Worm (Caenorhabditis elegans) whole organism, L2 larva: ENCODE results near the gene M03D4.4.

ENCODE experiments used
- C34F6.9 ChIP-seq: fragments of 150-350 bp; optimal IDR thresholded peaks from 2 replicates; lab custom pipeline; 2014; ENCODE audit warnings: missing biosample characterization, missing genetic modification characterization
- F13H6.1 ChIP-seq: sonication (generic microtip); optimal IDR thresholded peaks from 2 replicates; lab custom pipeline; 2016; ENCODE audit warnings: missing genetic modification characterization, missing compliant biosample characterization
- ZK546.5 ChIP-seq: sonication (generic microtip); optimal IDR thresholded peaks from 2 replicates; lab custom pipeline; 2017; ENCODE audit warnings: missing biosample characterization, missing genetic modification characterization
- aly-2 ChIP-seq: fragments of 150-350 bp; optimal IDR thresholded peaks from 2 replicates; lab custom pipeline; 2014; ENCODE audit warnings: missing biosample characterization, missing genetic modification characterization
- blmp-1 ChIP-seq: sonication (generic microtip); optimal IDR thresholded peaks from 2 replicates; lab custom pipeline; 2017; ENCODE audit warnings: missing genetic modification characterization, mild to moderate bottlenecking, missing compliant biosample characterization, antibody characterized with exemption, moderate library complexity; ENCODE audit not compliant: insufficient read depth
- ceh-16 ChIP-seq: fragments of 150-350 bp; optimal IDR thresholded peaks from 2 replicates; lab custom pipeline; 2014; ENCODE audit warnings: missing biosample characterization, missing genetic modification characterization
- ceh-82 ChIP-seq: fragments of 150-350 bp; optimal IDR thresholded peaks from 2 replicates; lab custom pipeline; 2014; ENCODE audit warnings: missing biosample characterization, missing genetic modification characterization
- dmd-4 ChIP-seq: sonication (generic microtip); optimal IDR thresholded peaks from 2 replicates; lab custom pipeline; 2017; ENCODE audit warnings: missing biosample characterization, missing genetic modification characterization
- egl-27 ChIP-seq: sonication (generic microtip); optimal IDR thresholded peaks from 3 replicates; lab custom pipeline; 2017; ENCODE audit warnings: missing biosample characterization, missing genetic modification reagents, missing genetic modification characterization
- elt-1 ChIP-seq: fragments of 150-350 bp; optimal IDR thresholded peaks from 2 replicates; lab custom pipeline; 2014; ENCODE audit warnings: missing biosample characterization, missing genetic modification characterization
- elt-3 ChIP-seq: sonication (generic microtip); optimal IDR thresholded peaks from 2 replicates; lab custom pipeline; 2017; ENCODE audit warnings: missing biosample characterization, missing genetic modification characterization
- gmeb-1 ChIP-seq: fragments of 150-350 bp; optimal IDR thresholded peaks from 2 replicates; lab custom pipeline; 2014; ENCODE audit warnings: missing biosample characterization, missing genetic modification characterization
- lin-11 ChIP-seq: fragments of 150-350 bp; sonication (generic microtip); optimal IDR thresholded peaks from 2 replicates; lab custom pipeline; 2014; ENCODE audit warnings: missing biosample characterization, missing genetic modification characterization, inconsistent platforms, mixed read lengths
- lin-13 ChIP-seq: fragments of 150-350 bp; optimal IDR thresholded peaks from 2 replicates; lab custom pipeline; 2014; ENCODE audit warnings: missing biosample characterization, missing genetic modification reagents, missing genetic modification characterization
- lin-39 ChIP-seq: fragments of 150-350 bp; optimal IDR thresholded peaks from 2 replicates; lab custom pipeline; 2014; ENCODE audit warnings: missing biosample characterization, missing genetic modification reagents, missing genetic modification characterization
- mab-5 ChIP-seq: fragments of 150-350 bp; optimal IDR thresholded peaks from 2 replicates; lab custom pipeline; 2014; ENCODE audit warnings: missing biosample characterization, missing genetic modification characterization
- mbf-1 ChIP-seq: sonication (generic microtip); optimal IDR thresholded peaks from 2 replicates; lab custom pipeline; 2017; ENCODE audit warnings: missing biosample characterization, missing genetic modification characterization
- mdl-1 ChIP-seq, 2 experiments: fragments of 150-350 bp in 1 of 2; sonication (generic microtip) in 1 of 2; optimal IDR thresholded peaks; 2 replicates each; lab custom pipeline; 2017; ENCODE audit warnings: missing biosample characterization in 2 of 2, missing genetic modification characterization in 2 of 2
- nhr-10 ChIP-seq: sonication (generic microtip); optimal IDR thresholded peaks from 2 replicates; lab custom pipeline; 2017; ENCODE audit warnings: missing biosample characterization, missing genetic modification characterization
- nhr-12 ChIP-seq: fragments of 150-350 bp; optimal IDR thresholded peaks from 2 replicates; lab custom pipeline; 2014; ENCODE audit warnings: missing biosample characterization, missing genetic modification characterization
- nhr-129 ChIP-seq: fragments of 150-350 bp; optimal IDR thresholded peaks from 2 replicates; lab custom pipeline; 2014; ENCODE audit warnings: missing biosample characterization, missing genetic modification characterization
- nhr-21 ChIP-seq: fragments of 150-350 bp; optimal IDR thresholded peaks from 2 replicates; lab custom pipeline; 2014; ENCODE audit warnings: missing biosample characterization, missing genetic modification characterization
- nhr-23 ChIP-seq: fragments of 150-350 bp; optimal IDR thresholded peaks from 2 replicates; lab custom pipeline; 2014; ENCODE audit warnings: missing biosample characterization, missing genetic modification reagents, missing genetic modification characterization
- nhr-237 ChIP-seq: fragments of 150-350 bp; optimal IDR thresholded peaks from 2 replicates; lab custom pipeline; 2014; ENCODE audit warnings: missing biosample characterization, missing genetic modification characterization
- nhr-6 ChIP-seq: fragments of 150-350 bp; optimal IDR thresholded peaks from 2 replicates; lab custom pipeline; 2014; ENCODE audit warnings: missing biosample characterization, missing genetic modification characterization
- nhr-77 ChIP-seq: fragments of 150-350 bp; optimal IDR thresholded peaks from 2 replicates; lab custom pipeline; 2014; ENCODE audit warnings: missing biosample characterization, missing genetic modification characterization
- peb-1 ChIP-seq: fragments of 150-350 bp; optimal IDR thresholded peaks from 2 replicates; lab custom pipeline; 2014; ENCODE audit warnings: missing biosample characterization, missing genetic modification characterization
- sem-4 ChIP-seq: fragments of 150-350 bp; optimal IDR thresholded peaks from 2 replicates; lab custom pipeline; 2014; ENCODE audit warnings: missing biosample characterization, missing genetic modification reagents, missing genetic modification characterization
- sma-3 ChIP-seq: sonication (generic microtip); optimal IDR thresholded peaks from 2 replicates; lab custom pipeline; 2016; ENCODE audit warnings: missing genetic modification reagents, missing genetic modification characterization, missing compliant biosample characterization
- snpc-4 ChIP-seq: fragments of 150-350 bp; optimal IDR thresholded peaks from 2 replicates; lab custom pipeline; 2014; ENCODE audit warnings: missing biosample characterization, missing genetic modification characterization
- unc-55 ChIP-seq: fragments of 150-350 bp; sonication (generic microtip); optimal IDR thresholded peaks from 3 replicates; lab custom pipeline; 2014; ENCODE audit warnings: missing biosample characterization, missing genetic modification reagents, missing genetic modification characterization
- unc-62 ChIP-seq: fragments of 150-350 bp; optimal IDR thresholded peaks from 2 replicates; lab custom pipeline; 2014; ENCODE audit warnings: missing biosample characterization, missing genetic modification reagents, missing genetic modification characterization
- zag-1 ChIP-seq: fragments of 150-350 bp; optimal IDR thresholded peaks from 2 replicates; lab custom pipeline; 2014; ENCODE audit warnings: missing biosample characterization, missing genetic modification characterization
- ztf-1 ChIP-seq: fragments of 200-800 bp; sonication (Bioruptor generic); conservative IDR thresholded peaks from 2 replicates; pipeline ENCODE4 v1.3.6; 2022; ENCODE audit warnings: missing genetic modification characterization, missing compliant biosample characterization
- ztf-11 ChIP-seq: sonication (generic microtip); optimal IDR thresholded peaks from 2 replicates; lab custom pipeline; 2017; ENCODE audit warnings: missing biosample characterization, missing genetic modification characterization

Gene M03D4.4

DNA sequence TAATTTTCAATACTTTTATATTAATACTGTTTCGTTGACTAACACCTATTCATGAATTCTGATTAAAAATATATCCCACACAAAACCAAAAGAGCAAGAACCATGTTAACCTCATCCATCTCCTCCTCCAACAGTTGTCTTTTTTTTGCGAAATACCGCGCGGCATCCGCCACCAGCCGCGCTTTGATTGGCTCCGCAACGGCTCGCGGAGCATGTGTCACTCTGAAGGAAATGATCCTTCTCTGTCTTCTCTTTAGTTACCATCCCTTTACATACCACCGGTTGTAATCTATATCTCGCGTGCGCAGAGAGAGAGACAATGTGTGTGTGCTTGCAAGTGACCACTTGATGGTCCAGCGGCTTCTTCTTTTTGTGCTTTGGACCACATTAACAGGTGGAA, 8.5 kb upstream of the M03D4.4 start:
- TF ChIP-seq zag-1 (tag; lab: Kevin White, UChicago) (no peak), unc-62 (GFP tag; lab: Kevin White, UChicago) (no peak), ztf-11 (tag; lab: Kevin White, UChicago) (no peak), elt-3 (no peak), nhr-6 (tag; lab: Kevin White, UChicago) (no peak), C34F6.9 (tag; lab: Kevin White, UChicago) (no peak)

DNA sequence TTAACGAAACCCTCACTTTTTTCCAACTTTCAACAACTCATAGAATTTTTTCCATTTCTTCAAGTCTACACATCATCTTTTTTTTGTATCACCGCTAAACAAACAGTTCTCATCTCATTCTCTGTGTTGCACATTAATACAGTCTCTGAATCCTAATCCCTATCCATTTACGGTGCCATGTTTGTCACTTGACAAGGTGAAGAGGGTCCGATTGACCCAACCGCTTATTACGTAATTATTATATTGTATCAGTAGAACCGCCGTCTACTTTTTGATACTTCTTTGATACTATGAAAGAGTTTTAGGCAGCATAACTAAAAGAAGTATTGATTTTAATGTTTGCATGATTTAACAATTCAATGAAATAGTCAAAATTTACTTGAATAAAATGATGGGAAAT, 7.5 kb upstream of the M03D4.4 start:
- TF ChIP-seq elt-3 (no peak), nhr-23 (tag; lab: Kevin White, UChicago) (no peak), nhr-21 (tag; lab: Kevin White, UChicago) (no peak), nhr-10 (tag; lab: Kevin White, UChicago) (no peak), mbf-1 (tag; lab: Kevin White, UChicago) (no peak), nhr-6 (tag; lab: Kevin White, UChicago) (no peak), peb-1 (tag; lab: Kevin White, UChicago) (no peak), aly-2 (tag; lab: Kevin White, UChicago) (no peak), nhr-77 (no peak), ceh-82 (tag; lab: Kevin White, UChicago) (no peak), mab-5 (no peak), elt-1 (tag; lab: Kevin White, UChicago) (no peak), blmp-1 (no peak), nhr-12 (no peak), unc-55 (GFP tag; lab: Kevin White, UChicago) (no peak), dmd-4 (tag; lab: Kevin White, UChicago) (no peak)
- TF ChIP-seq, all 48 proteins: peak for 0

DNA sequence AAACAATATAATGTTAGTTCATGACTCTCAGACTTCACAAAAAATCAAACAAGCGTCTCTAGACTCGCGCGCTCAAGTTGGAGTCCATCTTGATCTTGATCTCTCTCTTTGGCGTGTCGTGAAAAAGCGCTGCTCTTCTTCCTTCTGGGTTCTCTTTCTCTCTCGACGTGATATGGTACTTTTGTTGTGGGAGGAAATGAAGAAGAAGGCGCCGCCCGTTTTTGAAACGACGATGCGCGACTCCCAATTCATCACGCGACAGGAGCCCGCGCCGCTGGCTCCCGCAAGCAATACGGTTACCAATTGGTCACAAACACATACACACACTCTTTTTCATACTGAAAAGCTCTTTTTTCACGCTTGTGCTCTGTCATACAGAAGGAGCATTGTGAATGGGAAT, 3.3 kb upstream of the M03D4.4 start:
- TF ChIP-seq nhr-21 (tag; lab: Kevin White, UChicago) (no peak), ztf-11 (tag; lab: Kevin White, UChicago) (no peak), F13H6.1 (tag; lab: Kevin White, UChicago) (peak; percentile 16), nhr-129 (tag; lab: Kevin White, UChicago) (peak; percentile 26), nhr-77 (no peak), sma-3 (GFP tag; lab: Kevin White, UChicago) (no peak), lin-13 (GFP tag; lab: Kevin White, UChicago) (no peak)
- TF ChIP-seq, all 48 proteins: peak for 2

DNA sequence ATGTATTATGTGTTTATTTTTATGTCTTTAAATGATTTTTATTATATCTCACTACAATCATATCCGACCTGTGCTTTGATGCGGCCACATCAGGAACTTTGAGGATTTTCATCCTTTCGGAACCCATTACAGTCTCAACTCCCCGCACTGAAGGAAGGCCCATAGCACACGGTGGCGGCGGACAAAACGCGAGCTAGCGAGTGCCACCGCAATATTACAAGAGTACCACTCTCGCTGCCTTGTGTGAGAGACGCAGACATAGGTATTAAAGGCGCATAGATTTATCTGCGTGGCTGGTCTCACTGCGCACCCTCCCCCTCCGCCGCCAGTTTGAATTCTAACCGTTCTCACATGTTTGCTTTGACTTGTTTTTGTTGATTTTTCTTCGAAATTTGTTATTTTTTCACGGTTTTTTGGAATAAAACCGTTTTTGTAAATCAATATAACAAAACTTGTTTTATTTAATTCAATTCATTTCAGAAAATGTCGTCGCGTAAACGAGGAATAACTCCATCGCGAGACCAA, 9.3 kb downstream of the M03D4.4 start, which contains the start of gene zen-4:
zen-4 (plus strand) TSS at position 475 of the 525 bp plus-strand sequence.
- TF ChIP-seq lin-39 (no peak), F13H6.1 (tag; lab: Kevin White, UChicago) (peak; percentile 32), lin-13 (GFP tag; lab: Kevin White, UChicago) (peak; percentile 65), snpc-4 (tag; lab: Kevin White, UChicago) (peak; percentile 92), C34F6.9 (tag; lab: Kevin White, UChicago) (peak; percentile 2), ceh-16 (tag; lab: Kevin White, UChicago) (peak; percentile 42), nhr-129 (tag; lab: Kevin White, UChicago) (peak; percentile 9), unc-55 (GFP tag; lab: Kevin White, UChicago) (no peak), lin-11 (no peak), gmeb-1 (peak; percentile 36)
- TF ChIP-seq, all 48 proteins: peak for 7

DNA sequence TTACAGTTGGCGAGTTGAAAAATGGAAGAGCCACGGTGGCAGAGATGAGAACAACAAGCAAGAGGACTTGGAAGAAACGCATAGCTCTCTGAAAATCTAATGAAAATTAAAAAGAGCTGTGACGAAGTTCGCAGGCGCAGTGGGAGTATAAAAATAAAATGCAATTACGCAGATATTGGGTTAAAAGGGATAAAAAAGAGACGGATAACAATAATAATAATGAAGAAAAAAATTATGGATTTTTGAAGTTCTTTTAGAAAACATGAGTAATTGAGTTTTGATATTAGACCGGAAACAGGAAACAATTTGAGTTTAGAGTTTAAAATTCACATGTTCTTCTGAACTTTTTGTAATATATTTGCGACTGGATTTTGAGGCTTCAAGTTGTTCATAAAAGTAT, 14.8 kb downstream of the M03D4.4 start, which contains the start of gene M03D4.3:
M03D4.3 (minus strand) TSS at position 101 of the 400 bp plus-strand sequence.
- TF ChIP-seq nhr-12 (no peak), mdl-1 (tag; optimal IDR thresholded peaks at IDR 0.05; lab: Kevin White, UChicago) (no peak), nhr-21 (tag; lab: Kevin White, UChicago) (no peak), blmp-1 (no peak), snpc-4 (tag; lab: Kevin White, UChicago) (no peak), egl-27 (no peak), lin-39 (no peak), ceh-16 (tag; lab: Kevin White, UChicago) (no peak), nhr-237 (tag; lab: Kevin White, UChicago) (no peak), sem-4 (tag; lab: Kevin White, UChicago) (no peak), ZK546.5 (tag; lab: Kevin White, UChicago) (no peak), ztf-1 (no peak)
